Worm (Caenorhabditis elegans) whole organism, young adult: Measurements from ENCODE around the gene srv-15.
A peak's percentile ranks its signal among the peaks of the same experiment; 100 is the strongest.

ENCODE experiments used
- B0019.2 ChIP-seq: fragments of 200-800 bp; sonication (Bioruptor generic); conservative IDR thresholded peaks from 2 replicates; pipeline ENCODE4 v1.3.6; 2022; ENCODE audit warnings: missing genetic modification reagents, missing genetic modification characterization, missing compliant biosample characterization
- F10E7.11 ChIP-seq: sonication (generic microtip); optimal IDR thresholded peaks from 2 replicates; lab custom pipeline; 2017; ENCODE audit warnings: mild to moderate bottlenecking, missing genetic modification characterization, moderate library complexity, missing compliant biosample characterization
- F23B12.7 ChIP-seq: sonication (generic microtip); optimal IDR thresholded peaks from 2 replicates; lab custom pipeline; 2017; ENCODE audit warnings: missing genetic modification characterization, mild to moderate bottlenecking, missing compliant biosample characterization, antibody characterized with exemption, moderate library complexity; ENCODE audit not compliant: insufficient read depth
- F37B4.10 ChIP-seq: fragments of 200-800 bp; sonication (Bioruptor generic); IDR thresholded peaks from 2 replicates; pipeline ENCODE4 v1.3.6; 2022; ENCODE audit warnings: missing genetic modification characterization, missing compliant biosample characterization
- F57C9.4 ChIP-seq: sonication (generic microtip); optimal IDR thresholded peaks from 2 replicates; lab custom pipeline; 2017; ENCODE audit warnings: mild to moderate bottlenecking, missing genetic modification characterization, missing compliant biosample characterization
- K12H6.12 ChIP-seq: fragments of 200-800 bp; sonication (Bioruptor generic); optimal IDR thresholded peaks from 2 replicates; lab custom pipeline; 2018; ENCODE audit warnings: mild to moderate bottlenecking, missing genetic modification characterization, missing compliant biosample characterization
- Y67H2A.10 ChIP-seq: fragments of 200-800 bp; sonication (Bioruptor generic); conservative IDR thresholded peaks from 2 replicates; pipeline ENCODE4 v1.3.6; 2022; ENCODE audit warnings: missing genetic modification reagents, missing genetic modification characterization, missing compliant biosample characterization
- Y79H2A.3 ChIP-seq: fragments of 200-800 bp; sonication (Bioruptor generic); conservative IDR thresholded peaks from 2 replicates; pipeline ENCODE4 v1.3.6; 2022; ENCODE audit warnings: missing genetic modification reagents, missing genetic modification characterization, missing compliant biosample characterization
- aptf-3 ChIP-seq: fragments of 200-800 bp; sonication (Bioruptor generic); IDR thresholded peaks from 2 replicates; pipeline ENCODE4 v1.3.6; 2022; ENCODE audit warnings: missing genetic modification characterization, missing compliant biosample characterization
- athp-1 ChIP-seq: sonication (generic microtip); optimal IDR thresholded peaks from 2 replicates; lab custom pipeline; 2017; ENCODE audit warnings: mild to moderate bottlenecking, missing genetic modification characterization, missing compliant biosample characterization
- attf-3 ChIP-seq: fragments of 200-800 bp; sonication (Bioruptor generic); conservative IDR thresholded peaks from 2 replicates; pipeline ENCODE4 v1.3.6; 2022; ENCODE audit warnings: missing genetic modification reagents, missing genetic modification characterization, missing compliant biosample characterization
- attf-6 ChIP-seq: fragments of 200-800 bp; sonication (Bioruptor generic); IDR thresholded peaks from 2 replicates; pipeline ENCODE4 v1.3.6; 2022; ENCODE audit warnings: missing genetic modification reagents, missing genetic modification characterization, missing compliant biosample characterization
- ceh-40 ChIP-seq: fragments of 200-800 bp; sonication (Bioruptor generic); IDR thresholded peaks from 2 replicates; pipeline ENCODE4 v1.3.6; 2022; ENCODE audit warnings: missing genetic modification characterization, missing compliant biosample characterization
- ceh-79 ChIP-seq: sonication (generic microtip); optimal IDR thresholded peaks from 2 replicates; lab custom pipeline; 2017; ENCODE audit warnings: mild to moderate bottlenecking, missing genetic modification characterization, missing compliant biosample characterization
- chd-7 ChIP-seq: sonication (generic microtip); optimal IDR thresholded peaks from 2 replicates; lab custom pipeline; 2016; ENCODE audit warnings: mild to moderate bottlenecking, missing genetic modification characterization, moderate library complexity, missing compliant biosample characterization
- dox-1 ChIP-seq: fragments of 200-800 bp; sonication (Bioruptor generic); IDR thresholded peaks from 2 replicates; pipeline ENCODE4 v1.3.6; 2022; ENCODE audit warnings: missing genetic modification reagents, missing genetic modification characterization, missing compliant biosample characterization
- dpff-1 ChIP-seq: sonication (generic microtip); optimal IDR thresholded peaks from 2 replicates; lab custom pipeline; 2017; ENCODE audit warnings: mild to moderate bottlenecking, missing genetic modification characterization, missing compliant biosample characterization
- egl-44 ChIP-seq: fragments of 200-800 bp; sonication (Bioruptor generic); IDR thresholded peaks from 2 replicates; pipeline ENCODE4 v1.3.6; 2022; ENCODE audit warnings: missing genetic modification reagents, missing genetic modification characterization, missing compliant biosample characterization
- ets-4 ChIP-seq: fragments of 200-800 bp; sonication (Bioruptor generic); optimal IDR thresholded peaks from 2 replicates; lab custom pipeline; 2018; ENCODE audit warnings: mild to moderate bottlenecking, missing genetic modification characterization, missing compliant biosample characterization
- gei-17 ChIP-seq: fragments of 200-800 bp; sonication (Bioruptor generic); optimal IDR thresholded peaks from 2 replicates; lab custom pipeline; 2018; ENCODE audit warnings: mild to moderate bottlenecking, missing genetic modification characterization, missing compliant biosample characterization
- him-1 ChIP-seq: sonication (generic microtip); optimal IDR thresholded peaks from 2 replicates; lab custom pipeline; 2016; ENCODE audit warnings: missing genotype, missing genetic modification reagents, missing genetic modification characterization, missing compliant biosample characterization
- hlh-12 ChIP-seq: sonication (generic microtip); optimal IDR thresholded peaks from 2 replicates; lab custom pipeline; 2016; ENCODE audit warnings: missing genetic modification characterization, missing compliant biosample characterization
- hrde-1 ChIP-seq: sonication (generic microtip); optimal IDR thresholded peaks from 2 replicates; lab custom pipeline; 2016; ENCODE audit warnings: missing genetic modification characterization, mild to moderate bottlenecking, missing compliant biosample characterization, moderate library complexity, missing genotype, missing genetic modification reagents, borderline replicate concordance
- hsf-1 ChIP-seq: fragments of 200-800 bp; sonication (Bioruptor generic); IDR thresholded peaks from 2 replicates; pipeline ENCODE4 v1.3.6; 2022; ENCODE audit warnings: missing genetic modification reagents, missing genetic modification characterization, missing compliant biosample characterization
- let-607 ChIP-seq, 2 experiments: fragments of 200-800 bp in 1 of 2; sonication (Bioruptor generic) in 1 of 2; sonication (generic microtip) in 1 of 2; optimal IDR thresholded peaks; 2 replicates each; lab custom pipeline; 2016 to 2018; ENCODE audit warnings: mild to moderate bottlenecking in 2 of 2, missing compliant biosample characterization in 2 of 2, missing genetic modification characterization in 2 of 2, moderate library complexity in 2 of 2, missing genotype in 1 of 2
- lin-26 ChIP-seq: fragments of 200-800 bp; sonication (Bioruptor generic); IDR thresholded peaks from 2 replicates; pipeline ENCODE4 v1.3.6; 2022; ENCODE audit warnings: missing genetic modification reagents, missing genetic modification characterization, missing compliant biosample characterization
- lin-35 ChIP-seq, 3 experiments: fragments of 150-350 bp in 2 of 3; sonication (generic microtip) in 1 of 3; optimal IDR thresholded peaks; 2 replicates each; lab custom pipeline; 2014 to 2018; ENCODE audit warnings: missing biosample characterization in 3 of 3, missing genetic modification characterization in 3 of 3, missing genetic modification reagents in 3 of 3
- lsl-1 ChIP-seq: fragments of 200-800 bp; sonication (Bioruptor generic); optimal IDR thresholded peaks from 2 replicates; lab custom pipeline; 2018; ENCODE audit warnings: mild to moderate bottlenecking, missing genetic modification characterization, moderate library complexity, missing compliant biosample characterization
- madf-10 ChIP-seq: sonication (generic microtip); optimal IDR thresholded peaks from 2 replicates; lab custom pipeline; 2016; ENCODE audit warnings: mild to moderate bottlenecking, missing genetic modification characterization, missing compliant biosample characterization
- mcd-1 ChIP-seq: fragments of 200-800 bp; sonication (Bioruptor generic); IDR thresholded peaks from 2 replicates; pipeline ENCODE4 v1.3.6; 2022; ENCODE audit warnings: missing genetic modification reagents, missing genetic modification characterization, missing compliant biosample characterization
- mes-4 ChIP-seq: sonication (generic microtip); optimal IDR thresholded peaks from 2 replicates; lab custom pipeline; 2016; ENCODE audit warnings: missing genotype, missing genetic modification characterization, missing compliant biosample characterization
- nfyb-1 ChIP-seq: fragments of 200-800 bp; sonication (Bioruptor generic); IDR thresholded peaks from 2 replicates; pipeline ENCODE4 v1.3.6; 2022; ENCODE audit warnings: missing genetic modification reagents, missing genetic modification characterization, missing compliant biosample characterization
- nhr-27 ChIP-seq: fragments of 200-800 bp; sonication (Bioruptor generic); optimal IDR thresholded peaks from 2 replicates; lab custom pipeline; 2018; ENCODE audit warnings: mild to moderate bottlenecking, missing genetic modification characterization, moderate library complexity, missing compliant biosample characterization
- sea-2 ChIP-seq: fragments of 200-800 bp; sonication (Bioruptor generic); IDR thresholded peaks from 2 replicates; pipeline ENCODE4 v1.3.6; 2022; ENCODE audit warnings: missing genetic modification characterization, missing compliant biosample characterization
- snpc-1.1 ChIP-seq: sonication (generic microtip); optimal IDR thresholded peaks from 2 replicates; lab custom pipeline; 2017; ENCODE audit warnings: missing genetic modification characterization, mild to moderate bottlenecking, missing compliant biosample characterization, antibody characterized with exemption, moderate library complexity, missing genotype, missing genetic modification reagents; ENCODE audit not compliant: insufficient read depth
- snpc-1.3 ChIP-seq: sonication (generic microtip); optimal IDR thresholded peaks from 2 replicates; lab custom pipeline; 2017; ENCODE audit warnings: missing genetic modification characterization, mild to moderate bottlenecking, missing compliant biosample characterization, antibody characterized with exemption, moderate library complexity, missing genotype, missing genetic modification reagents; ENCODE audit not compliant: insufficient read depth
- snpc-4 ChIP-seq, 5 experiments: fragments of 150-350 bp in 1 of 5; sonication (generic microtip) in 4 of 5; optimal IDR thresholded peaks; 2 replicates each; lab custom pipeline; 2014 to 2018; ENCODE audit warnings: missing genetic modification characterization in 5 of 5, missing biosample characterization in 3 of 5, antibody characterized with exemption in 2 of 5, mild to moderate bottlenecking in 2 of 5, missing compliant biosample characterization in 2 of 5, missing genotype in 2 of 5, moderate library complexity in 2 of 5, missing genetic modification reagents in 1 of 5
- tlf-1 ChIP-seq: fragments of 200-800 bp; sonication (Bioruptor generic); optimal IDR thresholded peaks from 2 replicates; lab custom pipeline; 2018; ENCODE audit warnings: mild to moderate bottlenecking, missing genetic modification characterization, missing compliant biosample characterization
- unc-62 ChIP-seq: fragments of 150-350 bp; optimal IDR thresholded peaks from 2 replicates; lab custom pipeline; 2014; ENCODE audit warnings: missing biosample characterization, missing genetic modification reagents, missing genetic modification characterization
- zim-3 ChIP-seq: sonication (generic microtip); optimal IDR thresholded peaks from 2 replicates; lab custom pipeline; 2017; ENCODE audit warnings: mild to moderate bottlenecking, missing genetic modification characterization, moderate library complexity, missing compliant biosample characterization
- ztf-18 ChIP-seq: sonication (generic microtip); optimal IDR thresholded peaks from 2 replicates; lab custom pipeline; 2016; ENCODE audit warnings: missing genotype, mild to moderate bottlenecking, missing genetic modification characterization, missing compliant biosample characterization
- ztf-22 ChIP-seq: fragments of 200-800 bp; sonication (Bioruptor generic); optimal IDR thresholded peaks from 2 replicates; lab custom pipeline; 2018; ENCODE audit warnings: mild to moderate bottlenecking, missing genetic modification characterization, moderate library complexity, missing compliant biosample characterization
- ztf-6 ChIP-seq: fragments of 200-800 bp; sonication (Bioruptor generic); IDR thresholded peaks from 2 replicates; pipeline ENCODE4 v1.3.6; 2022; ENCODE audit warnings: missing genetic modification reagents, missing genetic modification characterization, missing compliant biosample characterization

The srv-15 gene

DNA sequence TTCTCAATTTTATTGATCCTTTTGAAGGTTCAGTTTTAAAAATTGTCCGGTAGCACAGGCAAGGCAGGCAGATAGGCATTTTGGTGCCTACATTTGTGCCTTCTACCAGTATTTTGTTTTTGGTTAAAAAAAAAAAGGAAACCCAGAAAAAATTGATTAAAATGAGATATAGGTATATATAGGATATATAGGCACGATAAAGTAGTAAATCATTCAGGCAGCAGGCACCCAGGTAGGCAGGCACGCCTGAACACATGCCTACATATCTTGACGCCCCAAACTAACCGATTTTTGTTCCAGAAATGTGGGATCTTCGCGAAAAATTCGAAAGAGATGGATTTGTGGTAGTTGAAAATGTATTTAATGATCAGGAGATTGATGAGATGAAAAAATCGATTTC is 23.9 kb downstream of the srv-15 start, which contains the start of gene Y105C5B.9:
Gene Y105C5B.9, plus strand, starts transcription at position 301 of the 400 bp plus-strand sequence.
- TF ChIP-seq ztf-22 (GFP tag; lab: Kevin White, UChicago): no peak

DNA sequence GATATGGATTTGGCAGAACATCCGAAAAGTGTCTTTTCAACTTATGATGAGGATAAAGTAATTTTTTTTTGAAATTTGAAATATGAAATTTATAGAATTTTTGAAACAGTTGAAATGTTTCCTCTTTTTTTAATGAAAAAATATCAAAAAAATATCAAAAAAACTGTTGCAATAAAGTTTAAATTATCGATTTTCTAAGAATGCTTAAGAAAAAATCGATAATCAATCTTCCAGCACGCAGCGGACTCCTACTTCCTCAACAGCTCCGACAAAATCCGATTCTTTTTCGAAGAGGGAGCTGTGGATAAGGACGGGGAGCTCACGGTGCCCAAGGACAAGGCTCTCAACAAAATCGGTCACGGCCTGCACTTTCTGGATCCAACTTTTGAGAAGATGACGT is 24.3 kb downstream of the srv-15 start:
- TF ChIP-seq F57C9.4 (tag; lab: Kevin White, UChicago) (no peak), lin-35 (GFP tag; optimal IDR thresholded peaks at IDR 0.05; lab: Kevin White, UChicago) (no peak), chd-7 (tag; lab: Kevin White, UChicago) (no peak), tlf-1 (GFP tag; lab: Kevin White, UChicago) (no peak)

DNA sequence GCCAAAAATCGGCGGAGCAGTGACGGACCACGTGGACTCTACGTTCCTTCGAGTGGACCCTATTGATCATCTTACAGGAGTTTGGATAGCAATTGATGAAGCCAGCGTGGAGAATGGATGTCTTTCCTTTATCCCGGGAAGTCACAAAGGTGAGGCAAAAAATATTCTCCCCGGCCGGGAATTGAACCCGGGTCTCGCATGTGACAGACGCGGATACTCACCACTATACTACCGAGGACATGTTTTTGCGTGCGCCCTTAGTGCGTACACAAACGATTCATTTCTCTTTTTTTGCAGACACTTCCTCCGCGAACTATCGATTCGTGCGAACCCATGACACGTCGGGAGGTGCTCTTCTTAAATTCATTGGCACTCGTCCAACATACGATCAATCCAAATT is 24.8 kb downstream of the srv-15 start:
- TF ChIP-seq dpff-1 (tag; lab: Kevin White, UChicago) (no peak), ztf-6 (no peak), ceh-79 (tag; lab: Kevin White, UChicago) (no peak), zim-3 (tag; lab: Kevin White, UChicago) (peak; percentile 78), Y79H2A.3 (GFP tag; lab: Robert Waterston, UW) (no peak), mes-4 (peak; percentile 17), attf-6 (GFP tag; lab: Robert Waterston, UW) (peak; percentile 98), lsl-1 (no peak), let-607 (tag; optimal IDR thresholded peaks at IDR 0.05; lab: Kevin White, UChicago) (peak in 1 of 2 experiments; percentile 7), snpc-4 (GFP tag; optimal IDR thresholded peaks at IDR 0.05; lab: Kevin White, UChicago) (peak; percentile 80), snpc-4 (tag; optimal IDR thresholded peaks at IDR 0.05; lab: Kevin White, UChicago) (peak in 3 of 4 experiments; percentile 94 to 97 (median 95)), hrde-1 (tag; lab: Kevin White, UChicago) (peak; percentile 2), F37B4.10 (GFP tag; lab: Robert Waterston, UW) (no peak), Y67H2A.10 (GFP tag; lab: Robert Waterston, UW) (no peak), sea-2 (no peak), hsf-1 (GFP tag; lab: Robert Waterston, UW) (peak; percentile 79), lin-35 (GFP tag; optimal IDR thresholded peaks at IDR 0.05; lab: Kevin White, UChicago) (no peak), lin-26 (GFP tag; lab: Robert Waterston, UW) (peak; percentile 87), B0019.2 (0 out of 2 replicates have a peak, but pooled peaks have one; percentile 7), madf-10 (no peak), ztf-22 (GFP tag; lab: Kevin White, UChicago) (no peak), nhr-27 (tag; lab: Kevin White, UChicago) (no peak), nfyb-1 (peak; percentile 67), F23B12.7 (tag; lab: Kevin White, UChicago) (peak; percentile 39), snpc-1.3 (tag; lab: Kevin White, UChicago) (peak; percentile 61), athp-1 (tag; lab: Kevin White, UChicago) (peak; percentile 35), ceh-40 (GFP tag; lab: Robert Waterston, UW) (0 out of 2 replicates have a peak, but pooled peaks have one; percentile 74), ets-4 (peak; percentile 16), him-1 (peak; percentile 46), K12H6.12 (tag; lab: Kevin White, UChicago) (peak; percentile 10), aptf-3 (GFP tag; lab: Robert Waterston, UW) (peak; percentile 84; the same call in 1 of the 2 replicates), unc-62 (GFP tag; lab: Kevin White, UChicago) (no peak), egl-44 (GFP tag; lab: Robert Waterston, UW) (peak; percentile 39; the same call in 1 of the 2 replicates), gei-17 (no peak), F10E7.11 (peak; percentile 25), attf-3 (GFP tag; lab: Robert Waterston, UW) (no peak), mcd-1 (GFP tag; lab: Robert Waterston, UW) (0 out of 2 replicates have a peak, but pooled peaks have one; percentile 14), dox-1 (GFP tag; lab: Robert Waterston, UW) (no peak; the same call in 1 of the 2 replicates), ztf-18 (peak; percentile 63), snpc-1.1 (peak; percentile 61), hlh-12 (tag; lab: Kevin White, UChicago) (no peak)
